Worm (Caenorhabditis elegans) whole organism, late embryonic: ENCODE measurements around the gene ins-14.

Experiments used
- C08G9.2 ChIP-seq: sonication (generic microtip); optimal IDR thresholded peaks from 2 replicates; lab custom pipeline; 2016; ENCODE audit warnings: mild to moderate bottlenecking, missing genetic modification characterization, moderate library complexity, missing compliant biosample characterization
- F13H6.1 ChIP-seq: sonication (generic microtip); optimal IDR thresholded peaks from 2 replicates; lab custom pipeline; 2016; ENCODE audit warnings: missing genetic modification characterization, missing compliant biosample characterization
- K09A11.1 ChIP-seq: sonication (generic microtip); optimal IDR thresholded peaks from 2 replicates; lab custom pipeline; 2017; ENCODE audit warnings: antibody characterized with exemption, mild to moderate bottlenecking, missing genetic modification characterization, missing compliant biosample characterization; ENCODE audit not compliant: insufficient read depth
- Y22D7AL.16 ChIP-seq: sonication (generic microtip); optimal IDR thresholded peaks from 2 replicates; lab custom pipeline; 2016; ENCODE audit warnings: missing genetic modification characterization, missing compliant biosample characterization
- ceh-18 ChIP-seq: sonication (generic microtip); optimal IDR thresholded peaks from 2 replicates; lab custom pipeline; 2016; ENCODE audit warnings: missing genetic modification characterization, missing compliant biosample characterization
- ceh-2 ChIP-seq: sonication (generic microtip); optimal IDR thresholded peaks from 2 replicates; lab custom pipeline; 2016; ENCODE audit warnings: missing genotype, missing genetic modification characterization, missing compliant biosample characterization
- ceh-34 ChIP-seq: sonication (generic microtip); optimal IDR thresholded peaks from 2 replicates; lab custom pipeline; 2016; ENCODE audit warnings: mild to moderate bottlenecking, missing genetic modification characterization, missing compliant biosample characterization
- che-1 ChIP-seq: sonication (generic microtip); optimal IDR thresholded peaks from 2 replicates; lab custom pipeline; 2016; ENCODE audit warnings: mild to moderate bottlenecking, missing genetic modification characterization, missing compliant biosample characterization
- elt-2 ChIP-seq: sonication (generic microtip); optimal IDR thresholded peaks from 2 replicates; lab custom pipeline; 2016; ENCODE audit warnings: missing genetic modification reagents, missing genetic modification characterization, missing compliant biosample characterization
- fkh-10 ChIP-seq: fragments of 150-350 bp; optimal IDR thresholded peaks from 2 replicates; lab custom pipeline; 2014; ENCODE audit warnings: missing biosample characterization, missing genetic modification reagents, missing genetic modification characterization
- fkh-6 ChIP-seq: sonication (generic microtip); optimal IDR thresholded peaks from 2 replicates; lab custom pipeline; 2016; ENCODE audit warnings: missing genetic modification characterization, missing compliant biosample characterization
- gmeb-2 ChIP-seq: sonication (generic microtip); optimal IDR thresholded peaks from 2 replicates; lab custom pipeline; 2016; ENCODE audit warnings: missing genetic modification characterization, inconsistent platforms, missing compliant biosample characterization
- hlh-13 ChIP-seq: fragments of 200-800 bp; sonication (Bioruptor generic); optimal IDR thresholded peaks from 2 replicates; lab custom pipeline; 2018; ENCODE audit warnings: mild to moderate bottlenecking, missing genetic modification characterization, missing compliant biosample characterization
- hlh-15 ChIP-seq: sonication (generic microtip); optimal IDR thresholded peaks from 2 replicates; lab custom pipeline; 2016; ENCODE audit warnings: missing genetic modification characterization, missing compliant biosample characterization
- hlh-30 ChIP-seq: sonication (generic microtip); optimal IDR thresholded peaks from 2 replicates; lab custom pipeline; 2017; ENCODE audit warnings: antibody characterized with exemption, missing genetic modification characterization, missing compliant biosample characterization; ENCODE audit not compliant: insufficient read depth
- hlh-6 ChIP-seq: sonication (generic microtip); optimal IDR thresholded peaks from 2 replicates; lab custom pipeline; 2016; ENCODE audit warnings: missing genotype, missing genetic modification characterization, missing compliant biosample characterization
- hlh-8 ChIP-seq: sonication (generic microtip); optimal IDR thresholded peaks from 2 replicates; lab custom pipeline; 2016; ENCODE audit warnings: missing genotype, missing genetic modification characterization, missing compliant biosample characterization
- lim-6 ChIP-seq: sonication (generic microtip); optimal IDR thresholded peaks from 2 replicates; lab custom pipeline; 2016; ENCODE audit warnings: missing genetic modification characterization, missing compliant biosample characterization
- mec-3 ChIP-seq: sonication (generic microtip); optimal IDR thresholded peaks from 2 replicates; lab custom pipeline; 2016; ENCODE audit warnings: borderline replicate concordance, missing genetic modification characterization, missing compliant biosample characterization
- nfya-1 ChIP-seq: sonication (generic microtip); optimal IDR thresholded peaks from 2 replicates; lab custom pipeline; 2017; ENCODE audit warnings: missing genetic modification characterization, mild to moderate bottlenecking, missing compliant biosample characterization, antibody characterized with exemption, moderate library complexity
- nhr-232 ChIP-seq: sonication (generic microtip); optimal IDR thresholded peaks from 2 replicates; lab custom pipeline; 2016; ENCODE audit warnings: missing genetic modification characterization, missing compliant biosample characterization
- npax-4 ChIP-seq: sonication (generic microtip); optimal IDR thresholded peaks from 2 replicates; lab custom pipeline; 2016; ENCODE audit warnings: missing genetic modification characterization, missing compliant biosample characterization
- odd-2 ChIP-seq: sonication (generic microtip); optimal IDR thresholded peaks from 2 replicates; lab custom pipeline; 2017; ENCODE audit warnings: antibody characterized with exemption, mild to moderate bottlenecking, missing genetic modification characterization, missing compliant biosample characterization
- pag-3 ChIP-seq: sonication (generic microtip); optimal IDR thresholded peaks from 2 replicates; lab custom pipeline; 2016; ENCODE audit warnings: missing compliant biosample characterization, missing genetic modification characterization, borderline replicate concordance
- pat-9 ChIP-seq: fragments of 200-800 bp; sonication (Bioruptor generic); optimal IDR thresholded peaks from 2 replicates; lab custom pipeline; 2018; ENCODE audit warnings: mild to moderate bottlenecking, missing genetic modification characterization, moderate library complexity, missing compliant biosample characterization
- pax-1 ChIP-seq: fragments of 150-350 bp; optimal IDR thresholded peaks from 2 replicates; lab custom pipeline; 2014; ENCODE audit warnings: missing biosample characterization, missing genetic modification characterization
- pha-2 ChIP-seq: sonication (generic microtip); optimal IDR thresholded peaks from 2 replicates; lab custom pipeline; 2017; ENCODE audit warnings: mild to moderate bottlenecking, missing genetic modification characterization, missing compliant biosample characterization
- rnt-1 ChIP-seq: sonication (generic microtip); optimal IDR thresholded peaks from 2 replicates; lab custom pipeline; 2016; ENCODE audit warnings: missing genetic modification characterization, missing compliant biosample characterization
- sox-4 ChIP-seq: sonication (generic microtip); optimal IDR thresholded peaks from 2 replicates; lab custom pipeline; 2017; ENCODE audit warnings: mild to moderate bottlenecking, missing genetic modification characterization, inconsistent platforms, missing compliant biosample characterization
- tbx-7 ChIP-seq: sonication (generic microtip); optimal IDR thresholded peaks from 2 replicates; lab custom pipeline; 2016; ENCODE audit warnings: missing genotype, missing genetic modification characterization, missing compliant biosample characterization
- ttx-3 ChIP-seq: sonication (generic microtip); optimal IDR thresholded peaks from 2 replicates; lab custom pipeline; 2016; ENCODE audit warnings: missing genetic modification reagents, missing genetic modification characterization, missing compliant biosample characterization
- unc-42 ChIP-seq: sonication (generic microtip); optimal IDR thresholded peaks from 2 replicates; lab custom pipeline; 2016; ENCODE audit warnings: missing genotype, missing genetic modification characterization, missing compliant biosample characterization
- unc-86 ChIP-seq: sonication (generic microtip); optimal IDR thresholded peaks from 2 replicates; lab custom pipeline; 2016; ENCODE audit warnings: missing genetic modification characterization, missing compliant biosample characterization
- zip-5 ChIP-seq: sonication (generic microtip); optimal IDR thresholded peaks from 2 replicates; lab custom pipeline; 2016; ENCODE audit warnings: missing genetic modification characterization, missing compliant biosample characterization

Gene ins-14

DNA sequence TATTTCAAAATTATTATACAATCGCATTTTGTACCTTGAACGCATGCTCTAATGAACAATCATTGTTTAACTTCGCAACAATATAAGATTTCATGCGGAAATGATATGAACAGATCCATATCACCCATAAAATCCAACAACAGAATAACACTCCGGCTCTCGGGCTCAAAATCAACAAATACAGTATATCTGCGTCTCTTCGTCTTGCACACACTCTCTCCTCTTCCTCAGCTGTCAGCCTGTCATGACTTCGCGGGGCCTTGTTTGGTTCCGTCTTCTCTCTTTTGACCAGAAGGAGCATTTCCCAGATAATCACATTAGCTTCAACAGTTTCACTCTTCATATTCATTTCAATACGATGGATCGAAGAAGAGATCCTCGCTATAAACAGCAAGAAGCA is 10.6 kb upstream of the ins-14 start, which contains the start of gene F41G3.3:
Gene F41G3.3 (plus strand): TSS at position 301 of the 400 bp plus-strand sequence.
- TF ChIP-seq pha-2 (tag; lab: Kevin White, UChicago) = no peak
- TF ChIP-seq mec-3 (tag; lab: Kevin White, UChicago) = no peak
- no peak for TF ChIP-seq hlh-8 (tag; lab: Kevin White, UChicago)
- no peak for TF ChIP-seq hlh-6 (tag; lab: Kevin White, UChicago)
- TF ChIP-seq pat-9 (tag; lab: Kevin White, UChicago) = no peak
- TF ChIP-seq sox-4 (tag; lab: Kevin White, UChicago) = no peak
- TF ChIP-seq fkh-10 (GFP tag; lab: Kevin White, UChicago) = no peak
- no peak for TF ChIP-seq fkh-6
- TF ChIP-seq hlh-30 (tag; lab: Kevin White, UChicago) = no peak
- no peak for TF ChIP-seq lim-6 (tag; lab: Kevin White, UChicago)
- TF ChIP-seq nfya-1 (tag; lab: Kevin White, UChicago) = no peak
- no peak for TF ChIP-seq ttx-3 (tag; lab: Kevin White, UChicago)
- TF ChIP-seq zip-5 = no peak
- TF ChIP-seq K09A11.1 (tag; lab: Kevin White, UChicago) = no peak
- TF ChIP-seq rnt-1 (tag; lab: Kevin White, UChicago) = no peak
- no peak for TF ChIP-seq nhr-232
- TF ChIP-seq, all 69 proteins: peak for 0

DNA sequence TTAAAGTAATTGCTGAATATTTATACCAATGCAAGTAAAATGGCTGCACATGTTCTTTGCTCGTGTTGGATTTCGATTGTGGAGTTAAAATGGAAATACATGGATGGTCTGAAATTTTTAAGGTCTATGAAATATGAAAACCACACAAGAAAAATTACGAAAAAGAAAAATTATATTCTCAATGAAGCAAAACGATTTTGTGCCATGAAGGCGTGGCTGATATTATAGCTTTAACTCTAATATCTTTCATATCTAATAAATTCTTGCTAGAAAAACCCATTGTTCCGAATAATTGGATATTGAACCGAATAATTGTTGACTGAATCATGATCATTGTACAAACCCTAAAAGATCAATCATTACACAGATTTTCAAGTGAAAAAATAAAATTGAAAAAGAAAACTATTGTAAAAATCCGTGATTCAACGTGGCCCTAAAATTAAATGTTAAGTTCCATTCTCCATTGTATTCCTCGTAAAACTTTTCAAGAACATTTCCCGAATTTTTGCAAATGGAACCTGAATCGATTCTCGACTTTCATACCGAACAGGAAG is 9.1 kb upstream of the ins-14 start, which contains the start of the genes srx-95 and fis-1:
Gene srx-95 (minus strand): TSS at position 101 of the 554 bp plus-strand sequence.
Gene fis-1 (plus strand): TSS at position 504 of the 554 bp plus-strand sequence.
- TF ChIP-seq hlh-8 (tag; lab: Kevin White, UChicago) (no peak), fkh-6 (no peak), ceh-34 (tag; lab: Kevin White, UChicago) (no peak), npax-4 (no peak), pag-3 (tag; lab: Kevin White, UChicago) (no peak), nfya-1 (tag; lab: Kevin White, UChicago) (no peak), C08G9.2 (tag; lab: Kevin White, UChicago) (no peak), ceh-18 (tag; lab: Kevin White, UChicago) (no peak), Y22D7AL.16 (tag; lab: Kevin White, UChicago) (no peak), unc-86 (tag; lab: Kevin White, UChicago) (no peak), pax-1 (tag; lab: Kevin White, UChicago) (no peak), tbx-7 (no peak), ttx-3 (tag; lab: Kevin White, UChicago) (no peak), elt-2 (tag; lab: Kevin White, UChicago) (no peak), hlh-15 (tag; lab: Kevin White, UChicago) (no peak), hlh-6 (tag; lab: Kevin White, UChicago) (no peak)

DNA sequence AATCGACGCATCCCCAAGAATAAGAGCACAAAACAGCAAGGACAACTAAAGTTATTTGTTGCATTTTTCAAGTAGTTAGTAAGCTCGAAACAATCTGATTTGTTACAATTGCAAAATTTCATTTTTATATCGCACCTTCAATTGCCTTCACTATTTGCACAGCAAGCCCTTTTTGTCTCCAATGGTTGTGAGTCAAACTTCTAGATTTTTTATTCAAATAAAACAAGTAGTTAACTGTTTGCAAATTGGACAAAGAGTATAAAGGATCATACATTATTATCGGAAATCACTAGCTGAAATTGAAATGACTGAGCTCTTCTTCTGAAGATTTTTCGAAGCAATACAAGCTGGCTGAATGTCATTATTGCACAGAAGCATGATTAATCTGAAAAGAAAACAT is 7.2 kb upstream of the ins-14 start, which contains the start of gene F41G3.21:
Gene F41G3.21 (minus strand): TSS at position 101 of the 400 bp plus-strand sequence.
- TF ChIP-seq unc-42 (tag; lab: Kevin White, UChicago) (no peak), odd-2 (no peak), ceh-2 (tag; lab: Kevin White, UChicago) (no peak), che-1 (tag; lab: Kevin White, UChicago) (no peak), zip-5 (no peak), hlh-13 (GFP tag; lab: Kevin White, UChicago) (no peak), C08G9.2 (tag; lab: Kevin White, UChicago) (no peak), hlh-30 (tag; lab: Kevin White, UChicago) (no peak), F13H6.1 (tag; lab: Kevin White, UChicago) (no peak), unc-86 (tag; lab: Kevin White, UChicago) (no peak)

DNA sequence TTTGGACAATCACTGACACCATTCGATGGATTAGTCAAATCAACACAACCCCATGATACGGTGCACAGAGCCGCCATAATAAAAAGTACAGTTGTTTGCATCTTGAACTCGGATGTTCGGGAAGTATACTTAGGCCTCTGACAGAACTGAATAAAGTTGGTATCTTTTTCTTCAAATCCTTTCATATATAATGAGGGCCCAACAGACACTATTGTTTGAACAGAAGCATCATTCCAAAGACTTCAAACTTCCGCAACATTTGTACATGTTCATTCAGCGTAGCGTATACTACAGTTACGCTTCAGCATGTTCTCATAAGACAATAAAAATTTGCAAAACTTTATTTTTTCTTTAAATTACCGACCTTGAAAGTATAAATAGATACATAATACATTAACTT is 6.4 kb upstream of the ins-14 start, which contains the start of gene F41G3.19:
Gene F41G3.19 (minus strand): TSS at position 101 of the 400 bp plus-strand sequence.
- TF ChIP-seq gmeb-2 (tag; lab: Kevin White, UChicago) (no peak), C08G9.2 (tag; lab: Kevin White, UChicago) (no peak), hlh-8 (tag; lab: Kevin White, UChicago) (no peak), rnt-1 (tag; lab: Kevin White, UChicago) (no peak)
- TF ChIP-seq, all 69 proteins: peak for 0
